Worm (Caenorhabditis elegans): ENCODE data around the gene glrx-22.

DNA sequence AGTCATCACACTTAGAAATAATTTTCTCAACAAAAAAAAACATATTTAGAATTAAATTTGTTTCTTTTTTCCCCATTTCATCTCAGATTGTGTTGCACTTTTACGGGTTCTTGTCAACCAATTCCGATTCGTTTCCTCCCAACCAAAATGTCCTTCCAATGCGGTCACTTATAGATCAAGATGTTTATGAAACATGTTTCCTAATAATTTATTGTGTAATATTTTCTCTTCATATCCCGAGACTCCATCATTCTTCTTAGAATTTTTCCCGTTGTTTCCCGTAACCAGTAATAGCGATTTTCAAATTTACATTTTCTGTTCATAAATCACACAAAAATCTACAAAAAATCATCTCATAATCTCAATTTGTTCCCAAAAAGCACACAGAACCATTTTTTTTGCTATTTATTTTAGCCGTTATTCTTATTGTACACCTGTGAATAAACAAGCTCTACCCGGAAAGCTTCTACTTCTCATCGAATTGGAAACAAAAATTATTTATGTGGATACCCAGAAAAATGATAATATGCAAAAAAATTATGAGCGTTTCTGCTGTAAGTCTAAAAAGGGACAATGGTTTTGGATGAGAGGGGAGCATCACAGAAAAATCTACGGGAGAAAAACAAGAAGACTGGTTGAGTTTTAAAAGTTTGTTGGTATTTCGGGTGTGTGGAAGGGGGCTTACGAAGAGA lies 12.5 kb downstream of the glrx-22 start:
- no peak for TF ChIP-seq nhr-28 (tag; optimal IDR thresholded peaks at IDR 0.05)
- no peak for TF ChIP-seq lsy-2 (tag; optimal IDR thresholded peaks at IDR 0.05)
- no peak for TF ChIP-seq sem-2 (GFP tag; optimal IDR thresholded peaks at IDR 0.05)
- TF ChIP-seq snpc-4 (tag; optimal IDR thresholded peaks at IDR 0.05): no peak

Measured in whole organism, mixed stage, embryonic.